Fruit fly (Drosophila melanogaster) whole organism, prepupa: ENCODE data around the gene CG14892.

Experiments used
- CG10631 ChIP-seq: fragments of 200-800 bp; sonication (Bioruptor generic); optimal IDR thresholded peaks from 2 replicates; lab custom pipeline; 2016; ENCODE audit warnings: missing biosample characterization, missing genetic modification characterization
- CG10669 ChIP-seq: fragments of 200-800 bp; sonication (Bioruptor generic); optimal IDR thresholded peaks from 3 replicates; lab custom pipeline; 2018; ENCODE audit warnings: missing biosample characterization, mild to moderate bottlenecking, missing genetic modification characterization, moderate library complexity
- CG11762 ChIP-seq: fragments of 200-800 bp; sonication (Bioruptor generic); optimal IDR thresholded peaks from 3 replicates; lab custom pipeline; 2016; ENCODE audit warnings: missing biosample characterization, missing genetic modification characterization; ENCODE audit not compliant: insufficient read depth
- CG11902 ChIP-seq: fragments of 200-800 bp; sonication (Bioruptor generic); optimal IDR thresholded peaks from 3 replicates; lab custom pipeline; 2016; ENCODE audit warnings: missing biosample characterization, missing genetic modification characterization
- CG1621 ChIP-seq: fragments of 200-800 bp; sonication (Bioruptor generic); optimal IDR thresholded peaks from 3 replicates; lab custom pipeline; 2018; ENCODE audit warnings: missing biosample characterization, mild to moderate bottlenecking, missing genetic modification characterization
- CG16779 ChIP-seq: fragments of 200-800 bp; sonication (Bioruptor generic); optimal IDR thresholded peaks from 3 replicates; lab custom pipeline; 2017; ENCODE audit warnings: missing biosample characterization, mild to moderate bottlenecking, missing genetic modification characterization
- CG34406 ChIP-seq: fragments of 200-800 bp; sonication (Bioruptor generic); optimal IDR thresholded peaks from 3 replicates; lab custom pipeline; 2016; ENCODE audit warnings: missing biosample characterization, missing genetic modification characterization
- CG3919 ChIP-seq: fragments of 200-800 bp; sonication (Bioruptor generic); optimal IDR thresholded peaks from 3 replicates; lab custom pipeline; 2016; ENCODE audit warnings: missing biosample characterization, missing genetic modification characterization
- CG4318 ChIP-seq: fragments of 200-800 bp; sonication (Bioruptor generic); optimal IDR thresholded peaks from 3 replicates; lab custom pipeline; 2017; ENCODE audit warnings: missing biosample characterization, mild to moderate bottlenecking, missing genetic modification characterization
- CG6163 ChIP-seq: fragments of 200-800 bp; sonication (Bioruptor generic); IDR thresholded peaks from 3 replicates; pipeline ENCODE4 v1.3.6; 2022; ENCODE audit warnings: missing biosample characterization, missing genetic modification characterization
- CG6276 ChIP-seq: fragments of 200-800 bp; sonication (Bioruptor generic); optimal IDR thresholded peaks from 2 replicates; lab custom pipeline; 2017; ENCODE audit warnings: missing biosample characterization, mild to moderate bottlenecking, missing genetic modification characterization
- CG6792 ChIP-seq: fragments of 200-800 bp; sonication (Bioruptor generic); optimal IDR thresholded peaks from 3 replicates; lab custom pipeline; 2016; ENCODE audit warnings: missing biosample characterization, missing genetic modification characterization
- CG6808 ChIP-seq: fragments of 200-800 bp; sonication (Bioruptor generic); optimal IDR thresholded peaks from 3 replicates; lab custom pipeline; 2017; ENCODE audit warnings: missing biosample characterization, missing genetic modification characterization, mild to moderate bottlenecking, moderate library complexity, missing genetic modification reagents
- CG6854 ChIP-seq: fragments of 200-800 bp; sonication (Bioruptor generic); optimal IDR thresholded peaks from 2 replicates; lab custom pipeline; 2017; ENCODE audit warnings: missing biosample characterization, mild to moderate bottlenecking, missing genetic modification characterization
- CG7368 ChIP-seq: fragments of 200-800 bp; sonication (Bioruptor generic); optimal IDR thresholded peaks from 3 replicates; lab custom pipeline; 2016; ENCODE audit warnings: missing biosample characterization, missing genetic modification characterization
- CG8119 ChIP-seq: fragments of 200-800 bp; sonication (Bioruptor generic); IDR thresholded peaks from 3 replicates; pipeline ENCODE4 v1.3.6; 2022; ENCODE audit warnings: missing biosample characterization, missing genetic modification characterization
- CG8319 ChIP-seq: fragments of 200-800 bp; sonication (Bioruptor generic); optimal IDR thresholded peaks from 3 replicates; lab custom pipeline; 2016; ENCODE audit warnings: missing biosample characterization, missing genetic modification characterization
- CG8632 ChIP-seq: fragments of 200-800 bp; sonication (Bioruptor generic); optimal IDR thresholded peaks from 3 replicates; lab custom pipeline; 2016; ENCODE audit warnings: missing biosample characterization, missing genetic modification characterization
- Eip75B ChIP-seq: fragments of 200-800 bp; sonication (Bioruptor generic); optimal IDR thresholded peaks from 3 replicates; lab custom pipeline; 2016; ENCODE audit warnings: missing biosample characterization, missing genetic modification characterization
- Eip78C ChIP-seq: fragments of 200-800 bp; sonication (Bioruptor generic); peaks from one replicate; lab custom pipeline; 2016; ENCODE audit warnings: missing biosample characterization, missing genetic modification characterization
- Ets21C ChIP-seq: fragments of 200-800 bp; sonication (Bioruptor generic); optimal IDR thresholded peaks from 3 replicates; lab custom pipeline; 2016; ENCODE audit warnings: missing biosample characterization, missing genetic modification characterization
- Ets96B ChIP-seq: fragments of 200-800 bp; optimal IDR thresholded peaks from 2 replicates; lab custom pipeline; 2019; ENCODE audit warnings: missing biosample characterization, mild to moderate bottlenecking, missing genetic modification characterization, moderate library complexity
- Hr38 ChIP-seq: sonication (Bioruptor generic); optimal IDR thresholded peaks from 2 replicates; lab custom pipeline; 2016; ENCODE audit warnings: missing biosample characterization, missing genetic modification characterization
- Hr39 ChIP-seq: fragments of 200-800 bp; sonication (Bioruptor generic); optimal IDR thresholded peaks from 2 replicates; lab custom pipeline; 2016; ENCODE audit warnings: missing biosample characterization, missing genetic modification characterization
- Hr4 ChIP-seq: fragments of 200-800 bp; sonication (Bioruptor generic); optimal IDR thresholded peaks from 3 replicates; lab custom pipeline; 2016; ENCODE audit warnings: missing biosample characterization, missing genetic modification characterization
- Met ChIP-seq: fragments of 200-800 bp; sonication (Bioruptor generic); optimal IDR thresholded peaks from 3 replicates; lab custom pipeline; 2016; ENCODE audit warnings: missing biosample characterization, missing genetic modification characterization
- Sox102F ChIP-seq: fragments of 200-800 bp; sonication (Bioruptor generic); optimal IDR thresholded peaks from 2 replicates; lab custom pipeline; 2016; ENCODE audit warnings: missing biosample characterization, mild to moderate bottlenecking, missing genetic modification characterization
- Sox14 ChIP-seq: fragments of 200-800 bp; sonication (Bioruptor generic); optimal IDR thresholded peaks from 3 replicates; lab custom pipeline; 2016; ENCODE audit warnings: missing biosample characterization, missing genetic modification characterization
- Sox15 ChIP-seq: fragments of 200-800 bp; sonication (Bioruptor generic); optimal IDR thresholded peaks from 3 replicates; lab custom pipeline; 2016; ENCODE audit warnings: missing biosample characterization, missing genetic modification characterization
- acj6 ChIP-seq: fragments of 200-800 bp; sonication (Bioruptor generic); optimal IDR thresholded peaks from 3 replicates; lab custom pipeline; 2016; ENCODE audit warnings: missing biosample characterization, missing genetic modification characterization
- dac ChIP-seq: fragments of 200-800 bp; sonication (Bioruptor generic); optimal IDR thresholded peaks from 2 replicates; lab custom pipeline; 2017; ENCODE audit warnings: missing biosample characterization, mild to moderate bottlenecking, missing genetic modification characterization
- dsx ChIP-seq: fragments of 200-800 bp; optimal IDR thresholded peaks from 3 replicates; lab custom pipeline; 2019; ENCODE audit warnings: missing biosample characterization, mild to moderate bottlenecking, missing genetic modification characterization, moderate library complexity; ENCODE audit not compliant: poor library complexity, severe bottlenecking
- fd59A ChIP-seq: fragments of 200-800 bp; sonication (Bioruptor generic); optimal IDR thresholded peaks from 2 replicates; lab custom pipeline; 2017; ENCODE audit warnings: missing biosample characterization, mild to moderate bottlenecking, missing genetic modification characterization, missing genetic modification reagents
- fkh ChIP-seq: fragments of 200-800 bp; sonication (Bioruptor generic); optimal IDR thresholded peaks from 3 replicates; lab custom pipeline; 2017; ENCODE audit warnings: missing biosample characterization, mild to moderate bottlenecking, missing genetic modification characterization, moderate library complexity
- pdm3 ChIP-seq: fragments of 200-800 bp; sonication (Bioruptor generic); optimal IDR thresholded peaks from 3 replicates; lab custom pipeline; 2016; ENCODE audit warnings: missing biosample characterization, missing genetic modification characterization
- spab ChIP-seq: fragments of 200-800 bp; sonication (Bioruptor generic); optimal IDR thresholded peaks from 2 replicates; lab custom pipeline; 2017; ENCODE audit warnings: missing biosample characterization, mild to moderate bottlenecking, missing genetic modification characterization, missing genetic modification reagents
- vri ChIP-seq: fragments of 200-800 bp; sonication (Bioruptor generic); optimal IDR thresholded peaks from 3 replicates; lab custom pipeline; 2016; ENCODE audit warnings: missing biosample characterization, mild to moderate bottlenecking, missing genetic modification characterization

The CG14892 gene

dm6 chr3R:16617650-16618049 lies 23.4 kb downstream of the CG14892 start, which contains the start of gene CG17560:
Gene CG17560, plus strand, starts transcription at chr3R:16617950.
- TF ChIP-seq dac (no peak), CG10669 (GFP tag; lab: Kevin White, UChicago) (no peak), CG11902 (GFP tag; lab: Kevin White, UChicago) (no peak), CG6792 (GFP tag; lab: Kevin White, UChicago) (no peak), CG7368 (no peak), Sox14 (GFP tag; lab: Kevin White, UChicago) (no peak), CG6276 (no peak), CG11762 (GFP tag; lab: Kevin White, UChicago) (no peak), vri (no peak), Eip75B (no peak), spab (GFP tag; lab: Kevin White, UChicago) (no peak)

- TF ChIP-seq CG4318 (GFP tag; lab: Kevin White, UChicago) (no peak), Hr39 (no peak), dsx (no peak), Sox102F (GFP tag; lab: Kevin White, UChicago) (no peak), CG8319 (GFP tag; lab: Kevin White, UChicago) (no peak), CG6808 (GFP tag; lab: Kevin White, UChicago) (no peak)
Observed at dm6 chr3R:16620478-16620877, 26.3 kb downstream of the CG14892 start, which contains the start of gene CG14893. Gene CG14893, plus strand, starts transcription at chr3R:16620778.

dm6 chr3R:16624371-16624749 lies 30.1 kb downstream of the CG14892 start, which contains the start of gene Ccdc114:
Gene Ccdc114, minus strand, starts transcription at chr3R:16624717.
- no peak for TF ChIP-seq Met (GFP tag; lab: Kevin White, UChicago)
- no peak for TF ChIP-seq CG16779
- TF ChIP-seq CG8319 (GFP tag; lab: Kevin White, UChicago) = peak; percentile 70

- TF ChIP-seq CG10669 (GFP tag; lab: Kevin White, UChicago) = no peak
- peak; percentile 15 for TF ChIP-seq Hr4 (GFP tag; lab: Kevin White, UChicago)
- peak; percentile 13 for TF ChIP-seq CG3919 (GFP tag; lab: Kevin White, UChicago)
- peak; percentile 50 for TF ChIP-seq Eip78C
- peak; percentile 38 for TF ChIP-seq CG6854 (GFP tag; lab: Kevin White, UChicago)
- no peak for TF ChIP-seq fd59A (GFP tag; lab: Kevin White, UChicago)
Observed at dm6 chr3R:16624750-16625549, 30.7 kb downstream of the CG14892 start, which contains the start of gene Fas1. Gene Fas1, plus strand, starts transcription at chr3R:16625238.

dm6 chr3R:16625844-16626430 lies 31.7 kb downstream of the CG14892 start:
- TF ChIP-seq CG6854 (GFP tag; lab: Kevin White, UChicago) = no peak
- no peak for TF ChIP-seq Hr38 (GFP tag; lab: Kevin White, UChicago)
- peak; percentile 33; the same call in 1 of the 3 replicates for TF ChIP-seq CG8119 (GFP tag; lab: Robert Waterston, UW)
- peak; percentile 46 for TF ChIP-seq Eip78C
- no peak for TF ChIP-seq pdm3 (GFP tag; lab: Kevin White, UChicago)
- no peak for TF ChIP-seq acj6 (GFP tag; lab: Kevin White, UChicago)
- TF ChIP-seq Sox15 (GFP tag; lab: Kevin White, UChicago) = no peak
- TF ChIP-seq CG8632 (GFP tag; lab: Kevin White, UChicago) = no peak
- TF ChIP-seq Ets96B (tag; lab: Kevin White, UChicago) = no peak
- no peak for TF ChIP-seq CG34406 (GFP tag; lab: Kevin White, UChicago)
- peak; percentile 26 for TF ChIP-seq CG1621 (tag; lab: Kevin White, UChicago)
- 0 out of 3 replicates have a peak, but pooled peaks have one; percentile 29 for TF ChIP-seq CG6163 (GFP tag; lab: Robert Waterston, UW)
- no peak for TF ChIP-seq CG10631
- TF ChIP-seq fkh (GFP tag; lab: Kevin White, UChicago) = no peak
- TF ChIP-seq CG6792 (GFP tag; lab: Kevin White, UChicago) = no peak
- no peak for TF ChIP-seq dac
- TF ChIP-seq CG3919 (GFP tag; lab: Kevin White, UChicago) = no peak
- no peak for TF ChIP-seq Ets21C
- no peak for TF ChIP-seq Sox102F (GFP tag; lab: Kevin White, UChicago)
- no peak for TF ChIP-seq CG10669 (GFP tag; lab: Kevin White, UChicago)
